Worm (Caenorhabditis elegans) whole organism, L4 larva: Measurements from ENCODE around the gene clc-7.
A peak's percentile ranks its signal among the peaks of the same experiment; 100 is the strongest.

Experiments
- Y5F2A.4 ChIP-seq: fragments of 200-800 bp; sonication (Bioruptor generic); optimal IDR thresholded peaks from 2 replicates; lab custom pipeline; 2018; ENCODE audit warnings: mild to moderate bottlenecking, missing genetic modification characterization, missing compliant biosample characterization
- ZK546.5 ChIP-seq, 2 experiments: sonication (generic microtip); optimal IDR thresholded peaks; 2 replicates each; lab custom pipeline; 2017; ENCODE audit warnings: missing biosample characterization in 2 of 2, missing genetic modification characterization in 2 of 2
- aha-1 ChIP-seq: fragments of 150-350 bp; peaks from one replicate; lab custom pipeline; 2014; ENCODE audit warnings: missing biosample characterization, missing genetic modification characterization
- aly-2 ChIP-seq: sonication (generic microtip); optimal IDR thresholded peaks from 2 replicates; lab custom pipeline; 2018; ENCODE audit warnings: missing biosample characterization, missing genetic modification characterization
- ceh-20 ChIP-seq: fragments of 200-800 bp; sonication (Bioruptor generic); IDR thresholded peaks from 2 replicates; pipeline ENCODE4 v1.3.6; 2022; ENCODE audit warnings: missing genetic modification reagents, missing genetic modification characterization, missing compliant biosample characterization
- ceh-28 ChIP-seq: fragments of 150-350 bp; optimal IDR thresholded peaks from 2 replicates; lab custom pipeline; 2014; ENCODE audit warnings: missing biosample characterization, missing genetic modification reagents, missing genetic modification characterization
- ceh-32 ChIP-seq: sonication (generic microtip); optimal IDR thresholded peaks from 2 replicates; lab custom pipeline; 2016; ENCODE audit warnings: mild to moderate bottlenecking, missing genetic modification characterization, missing compliant biosample characterization; ENCODE audit not compliant: poor library complexity
- ces-1 ChIP-seq: fragments of 150-350 bp; sonication (generic microtip); optimal IDR thresholded peaks from 4 replicates; lab custom pipeline; 2014; ENCODE audit warnings: missing biosample characterization, missing genetic modification reagents, missing genetic modification characterization
- ctbp-1 ChIP-seq: fragments of 200-800 bp; sonication (Bioruptor generic); IDR thresholded peaks from 2 replicates; pipeline ENCODE4 v1.3.6; 2022; ENCODE audit warnings: missing genetic modification reagents, missing genetic modification characterization, missing compliant biosample characterization
- daf-16 ChIP-seq, 3 experiments: sonication (generic microtip); optimal IDR thresholded peaks; 2 replicates each; lab custom pipeline; 2016 to 2017; ENCODE audit warnings: missing genetic modification characterization in 3 of 3, missing genetic modification reagents in 3 of 3, mild to moderate bottlenecking in 2 of 3, missing compliant biosample characterization in 2 of 3, missing biosample characterization in 1 of 3, moderate library complexity in 1 of 3
- dmd-6 ChIP-seq: fragments of 200-800 bp; sonication (Bioruptor generic); IDR thresholded peaks from 2 replicates; pipeline ENCODE4 v1.3.6; 2022; ENCODE audit warnings: missing genetic modification reagents, missing genetic modification characterization, missing compliant biosample characterization
- dpl-1 ChIP-seq: fragments of 150-350 bp; optimal IDR thresholded peaks from 2 replicates; lab custom pipeline; 2014; ENCODE audit warnings: missing biosample characterization, missing genetic modification reagents, missing genetic modification characterization
- duxl-1 ChIP-seq: sonication (generic microtip); optimal IDR thresholded peaks from 2 replicates; lab custom pipeline; 2016; ENCODE audit warnings: mild to moderate bottlenecking, missing genetic modification characterization, moderate library complexity, missing compliant biosample characterization; ENCODE audit not compliant: poor library complexity
- fkh-10 ChIP-seq: fragments of 150-350 bp; optimal IDR thresholded peaks from 2 replicates; lab custom pipeline; 2014; ENCODE audit warnings: missing biosample characterization, missing genetic modification reagents, missing genetic modification characterization
- hlh-11 ChIP-seq: fragments of 200-800 bp; sonication (Bioruptor generic); optimal IDR thresholded peaks from 2 replicates; lab custom pipeline; 2018; ENCODE audit warnings: mild to moderate bottlenecking, missing genetic modification characterization, missing compliant biosample characterization
- hlh-30 ChIP-seq: sonication (generic microtip); optimal IDR thresholded peaks from 2 replicates; lab custom pipeline; 2017; ENCODE audit warnings: antibody characterized with exemption, mild to moderate bottlenecking, missing genetic modification characterization, missing compliant biosample characterization; ENCODE audit not compliant: insufficient read depth
- hmg-1.1 ChIP-seq: fragments of 200-800 bp; sonication (Bioruptor generic); IDR thresholded peaks from 2 replicates; pipeline ENCODE4 v1.3.6; 2022; ENCODE audit warnings: missing genetic modification reagents, missing genetic modification characterization, missing compliant biosample characterization
- lim-7 ChIP-seq: fragments of 200-800 bp; sonication (Bioruptor generic); IDR thresholded peaks from 2 replicates; pipeline ENCODE4 v1.3.6; 2022; ENCODE audit warnings: missing genetic modification characterization, missing compliant biosample characterization
- lin-1 ChIP-seq: fragments of 200-800 bp; sonication (Bioruptor generic); IDR thresholded peaks from 2 replicates; pipeline ENCODE4 v1.3.6; 2022; ENCODE audit warnings: missing genetic modification reagents, missing genetic modification characterization, missing compliant biosample characterization
- lin-39 ChIP-seq: fragments of 150-350 bp; optimal IDR thresholded peaks from 2 replicates; lab custom pipeline; 2014; ENCODE audit warnings: missing biosample characterization, missing genetic modification reagents, missing genetic modification characterization
- lsy-2 ChIP-seq, 2 experiments: fragments of 150-350 bp in 1 of 2; sonication (generic microtip) in 1 of 2; optimal IDR thresholded peaks; 2 replicates each; lab custom pipeline; 2014 to 2017; ENCODE audit warnings: missing biosample characterization in 2 of 2, missing genetic modification characterization in 2 of 2
- mdl-1 ChIP-seq, 2 experiments: fragments of 150-350 bp in 1 of 2; sonication (generic microtip) in 1 of 2; optimal IDR thresholded peaks; 2 replicates each; lab custom pipeline; 2014 to 2017; ENCODE audit warnings: missing biosample characterization in 2 of 2, missing genetic modification characterization in 2 of 2
- mes-2 ChIP-seq: sonication (generic microtip); optimal IDR thresholded peaks from 2 replicates; lab custom pipeline; 2016; ENCODE audit warnings: missing genotype, mild to moderate bottlenecking, missing genetic modification characterization, missing compliant biosample characterization; ENCODE audit not compliant: poor library complexity, severe bottlenecking
- mxl-3 ChIP-seq: fragments of 200-800 bp; sonication (Bioruptor generic); optimal IDR thresholded peaks from 2 replicates; lab custom pipeline; 2018; ENCODE audit warnings: mild to moderate bottlenecking, missing genetic modification characterization, missing compliant biosample characterization
- nhr-111 ChIP-seq: fragments of 200-800 bp; sonication (Bioruptor generic); optimal IDR thresholded peaks from 2 replicates; lab custom pipeline; 2018; ENCODE audit warnings: mild to moderate bottlenecking, missing genetic modification characterization, missing compliant biosample characterization
- nhr-25 ChIP-seq: sonication (generic microtip); optimal IDR thresholded peaks from 2 replicates; lab custom pipeline; 2017; ENCODE audit warnings: missing genetic modification characterization, mild to moderate bottlenecking, missing compliant biosample characterization, antibody characterized with exemption, moderate library complexity, borderline replicate concordance; ENCODE audit not compliant: insufficient read depth
- nhr-28 ChIP-seq: fragments of 150-350 bp; optimal IDR thresholded peaks from 2 replicates; lab custom pipeline; 2014; ENCODE audit warnings: missing biosample characterization, missing genetic modification characterization
- nhr-42 ChIP-seq: fragments of 200-800 bp; sonication (Bioruptor generic); IDR thresholded peaks from 2 replicates; pipeline ENCODE4 v1.3.6; 2022; ENCODE audit warnings: missing genetic modification characterization, missing compliant biosample characterization
- nhr-76 ChIP-seq: fragments of 150-350 bp; optimal IDR thresholded peaks from 2 replicates; lab custom pipeline; 2014; ENCODE audit warnings: missing biosample characterization, missing genetic modification characterization
- php-3 ChIP-seq: fragments of 200-800 bp; sonication (Bioruptor generic); IDR thresholded peaks from 2 replicates; pipeline ENCODE4 v1.3.6; 2022; ENCODE audit warnings: missing genetic modification reagents, missing genetic modification characterization, missing compliant biosample characterization
- pqm-1 ChIP-seq: sonication (generic microtip); optimal IDR thresholded peaks from 2 replicates; lab custom pipeline; 2017; ENCODE audit warnings: missing biosample characterization, missing genetic modification characterization
- rbr-2 ChIP-seq: sonication (generic microtip); optimal IDR thresholded peaks from 2 replicates; lab custom pipeline; 2016; ENCODE audit warnings: missing genotype, missing genetic modification characterization, missing compliant biosample characterization
- snpc-1.2 ChIP-seq: fragments of 200-800 bp; sonication (Bioruptor generic); IDR thresholded peaks from 2 replicates; pipeline ENCODE4 v1.3.6; 2022; ENCODE audit warnings: missing genetic modification reagents, missing genetic modification characterization, missing compliant biosample characterization
- spr-1 ChIP-seq: sonication (generic microtip); optimal IDR thresholded peaks from 2 replicates; lab custom pipeline; 2016; ENCODE audit warnings: mild to moderate bottlenecking, missing genetic modification characterization, missing compliant biosample characterization
- spr-3 ChIP-seq: fragments of 200-800 bp; sonication (Bioruptor generic); optimal IDR thresholded peaks from 2 replicates; lab custom pipeline; 2018; ENCODE audit warnings: mild to moderate bottlenecking, missing genetic modification characterization, missing compliant biosample characterization
- unc-39 ChIP-seq: sonication (generic microtip); optimal IDR thresholded peaks from 2 replicates; lab custom pipeline; 2017; ENCODE audit warnings: missing biosample characterization, missing genetic modification characterization
- unc-62 ChIP-seq, 3 experiments: fragments of 150-350 bp in 1 of 3; sonication (generic microtip); optimal IDR thresholded peaks in 2 of 3; peaks in 1 of 3; 1 replicate in 1 of 3; 2 replicates in 2 of 3; lab custom pipeline; 2014 to 2017; ENCODE audit warnings: missing biosample characterization in 3 of 3, missing genetic modification characterization in 3 of 3, missing genetic modification reagents in 3 of 3, missing genotype in 1 of 3
- zag-1 ChIP-seq: fragments of 150-350 bp; optimal IDR thresholded peaks from 2 replicates; lab custom pipeline; 2014; ENCODE audit warnings: missing biosample characterization, missing genetic modification characterization
- zfp-2 ChIP-seq: sonication (generic microtip); optimal IDR thresholded peaks from 2 replicates; lab custom pipeline; 2016; ENCODE audit warnings: mild to moderate bottlenecking, missing genetic modification characterization, missing compliant biosample characterization
- zfp-3 ChIP-seq: fragments of 200-800 bp; sonication (Bioruptor generic); conservative IDR thresholded peaks from 2 replicates; pipeline ENCODE4 v1.3.6; 2022; ENCODE audit warnings: missing genetic modification reagents, missing genetic modification characterization, missing compliant biosample characterization

Gene clc-7

ce11 chrX:5115511-5115910 lies 47.6 kb downstream of the clc-7 start:
- TF ChIP-seq hlh-30 (tag; lab: Kevin White, UChicago) = peak; percentile 44
- TF ChIP-seq hmg-1.1 = 0 out of 2 replicates have a peak, but pooled peaks have one; percentile 16
- peak in 1 of 2 experiments; percentile 90 for TF ChIP-seq unc-62 (GFP tag; optimal IDR thresholded peaks at IDR 0.05 in 1 of 2; lab: Kevin White, UChicago)
- TF ChIP-seq unc-62 (tag; optimal IDR thresholded peaks at IDR 0.05; lab: Kevin White, UChicago) = no peak
- TF ChIP-seq pqm-1 = no peak
- peak in 1 of 2 experiments; percentile 4 for TF ChIP-seq mdl-1 (tag; optimal IDR thresholded peaks at IDR 0.05; lab: Kevin White, UChicago)

- TF ChIP-seq ceh-28 (tag; lab: Kevin White, UChicago) (no peak), zfp-2 (tag; lab: Kevin White, UChicago) (no peak), aly-2 (no peak)
Measured at ce11 chrX:5116180-5116579, 48.3 kb downstream of the clc-7 start.

- no peak for TF ChIP-seq lim-7 (GFP tag; lab: Robert Waterston, UW)
- TF ChIP-seq nhr-28 = peak; percentile 70
- 0 out of 2 replicates have a peak, but pooled peaks have one; percentile 17 for TF ChIP-seq hmg-1.1
- TF ChIP-seq nhr-25 (tag; lab: Kevin White, UChicago) = peak; percentile 16
- TF ChIP-seq nhr-42 (GFP tag; lab: Robert Waterston, UW) = no peak
- TF ChIP-seq daf-16 (GFP tag; optimal IDR thresholded peaks at IDR 0.05; lab: Kevin White, UChicago) = no peak
- TF ChIP-seq daf-16 (tag; optimal IDR thresholded peaks at IDR 0.05; lab: Kevin White, UChicago) = peak; percentile 2
- TF ChIP-seq mxl-3 (GFP tag; lab: Kevin White, UChicago) = peak; percentile 14
- peak; percentile 23 for TF ChIP-seq hlh-30 (tag; lab: Kevin White, UChicago)
- TF ChIP-seq dmd-6 (GFP tag; lab: Robert Waterston, UW) = peak; percentile 19; the same call in 1 of the 2 replicates
Measured at ce11 chrX:5116816-5117459, 49.0 kb downstream of the clc-7 start, which contains the start of gene apl-1. apl-1 (minus strand) TSS chrX:5116866.

- TF ChIP-seq ceh-20 = no peak
- TF ChIP-seq php-3 (GFP tag; lab: Robert Waterston, UW) = no peak
- TF ChIP-seq lin-39 (tag; lab: Kevin White, UChicago) = no peak
- no peak for TF ChIP-seq ZK546.5 (tag; optimal IDR thresholded peaks at IDR 0.05; lab: Kevin White, UChicago)
- TF ChIP-seq zfp-3 (GFP tag; lab: Robert Waterston, UW) = no peak
- no peak for TF ChIP-seq lim-7 (GFP tag; lab: Robert Waterston, UW)
- TF ChIP-seq ceh-32 (tag; lab: Kevin White, UChicago) = no peak
- 0 out of 2 replicates have a peak, but pooled peaks have one; percentile 6 for TF ChIP-seq dmd-6 (GFP tag; lab: Robert Waterston, UW)
- TF ChIP-seq rbr-2 = no peak
- TF ChIP-seq dpl-1 (GFP tag; lab: Kevin White, UChicago) = no peak
- no peak for TF ChIP-seq Y5F2A.4 (GFP tag; lab: Kevin White, UChicago)
- no peak for TF ChIP-seq duxl-1
- TF ChIP-seq ces-1 (GFP tag; lab: Kevin White, UChicago) = peak; percentile 95
- peak in 1 of 2 experiments; percentile 52 for TF ChIP-seq lsy-2 (tag; optimal IDR thresholded peaks at IDR 0.05; lab: Kevin White, UChicago)
- TF ChIP-seq ceh-28 (tag; lab: Kevin White, UChicago) = no peak
- TF ChIP-seq nhr-111 (GFP tag; lab: Kevin White, UChicago) = no peak
- no peak for TF ChIP-seq zag-1 (tag; lab: Kevin White, UChicago)
- peak; percentile 49 for TF ChIP-seq fkh-10 (GFP tag; lab: Kevin White, UChicago)
- TF ChIP-seq hlh-11 (tag; lab: Kevin White, UChicago) = no peak
- no peak for TF ChIP-seq snpc-1.2 (GFP tag; lab: Robert Waterston, UW)
- TF ChIP-seq lin-1 = no peak
- TF ChIP-seq nhr-76 (tag; lab: Kevin White, UChicago) = no peak
- TF ChIP-seq unc-39 (tag; lab: Kevin White, UChicago) = no peak
- TF ChIP-seq aha-1 (tag; lab: Kevin White, UChicago) = peak; percentile 29
- no peak for TF ChIP-seq spr-1 (tag; lab: Kevin White, UChicago)
- peak; percentile 9 for TF ChIP-seq mes-2 (tag; lab: Kevin White, UChicago)
- TF ChIP-seq ctbp-1 (GFP tag; lab: Robert Waterston, UW) = peak; percentile 73
- no peak for TF ChIP-seq spr-3
- TF ChIP-seq nhr-42 (GFP tag; lab: Robert Waterston, UW) = no peak
Measured at ce11 chrX:5117571-5117970, 49.7 kb downstream of the clc-7 start.
